Fruit fly (Drosophila melanogaster) whole organism, wandering third instar larva: ENCODE data around the gene CG43138.

ENCODE experiments used
- Hr78 ChIP-seq: fragments of >200 bp; optimal IDR thresholded peaks from 2 replicates; lab custom pipeline; 2017; ENCODE audit warnings: missing biosample characterization, missing genetic modification characterization
- Myc ChIP-seq: fragments of >200 bp; optimal IDR thresholded peaks from 2 replicates; lab custom pipeline; 2017
- usp ChIP-seq: fragments of >200 bp; optimal IDR thresholded peaks from 2 replicates; lab custom pipeline; 2017; ENCODE audit warnings: missing biosample characterization, missing genetic modification characterization

dm6 chrX:7541455-7541797, 13.3 kb downstream of the CG43138 start:
- TF ChIP-seq usp (no peak), Hr78 (GFP tag; lab: Kevin White, UChicago) (no peak), Myc (no peak)
